Worm (Caenorhabditis elegans) whole organism, early embryonic: ENCODE results near the gene F41C3.1.

Source experiments
- B0310.2 ChIP-seq: sonication (generic microtip); optimal IDR thresholded peaks from 2 replicates; lab custom pipeline; 2016; ENCODE audit warnings: mild to moderate bottlenecking, missing genetic modification characterization, missing compliant biosample characterization
- F13C5.2 ChIP-seq: sonication (generic microtip); optimal IDR thresholded peaks from 2 replicates; lab custom pipeline; 2017; ENCODE audit warnings: mild to moderate bottlenecking, missing genetic modification characterization, inconsistent platforms, missing compliant biosample characterization
- ama-1 ChIP-seq: fragments of 150-350 bp; optimal IDR thresholded peaks from 2 replicates; lab custom pipeline; 2014
- flt-1 ChIP-seq: fragments of 200-800 bp; sonication (Bioruptor generic); IDR thresholded peaks from 2 replicates; pipeline ENCODE4 v1.3.6; 2022; ENCODE audit warnings: missing genetic modification characterization, missing compliant biosample characterization
- hmbx-1 ChIP-seq: sonication (generic microtip); optimal IDR thresholded peaks from 2 replicates; lab custom pipeline; 2016; ENCODE audit warnings: mild to moderate bottlenecking, missing genetic modification characterization, missing compliant biosample characterization
- pes-1 ChIP-seq: fragments of 200-800 bp; sonication (Bioruptor generic); IDR thresholded peaks from 2 replicates; pipeline ENCODE4 v1.3.6; 2022; ENCODE audit warnings: missing genetic modification reagents, missing genetic modification characterization, missing compliant biosample characterization

DNA sequence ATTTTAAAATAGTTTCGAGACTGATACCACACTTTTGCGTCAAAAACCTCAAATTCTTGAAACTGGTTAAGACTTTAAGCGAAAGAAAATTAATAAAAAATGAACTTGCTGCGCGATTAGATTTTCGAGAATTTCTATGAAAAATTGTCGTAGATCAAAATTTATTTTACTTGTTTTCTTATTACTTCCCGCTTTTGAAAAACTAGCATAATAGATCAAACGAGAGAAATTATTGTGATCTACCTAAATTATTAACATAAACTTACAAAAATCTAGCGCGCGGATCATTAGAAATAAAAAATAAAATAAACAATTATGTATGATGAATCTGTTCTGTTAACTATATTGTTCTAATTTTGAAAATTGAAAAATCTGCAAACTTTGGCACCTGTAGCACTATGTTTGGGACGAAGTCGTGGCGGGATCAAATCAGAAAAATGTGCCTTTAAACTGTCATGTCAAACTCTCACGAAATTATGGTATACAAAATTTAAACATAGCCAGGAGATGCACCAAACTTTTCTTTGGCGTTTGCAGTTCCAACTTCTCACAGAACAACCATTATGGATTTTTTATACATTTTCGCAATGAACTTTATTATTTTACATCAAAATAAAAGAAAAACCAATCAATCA lies 25.2 kb upstream of the F41C3.1 start:
- TF ChIP-seq B0310.2 (tag; lab: Kevin White, UChicago) (no peak), pes-1 (GFP tag; lab: Robert Waterston, UW) (no peak), ama-1 (no peak), flt-1 (GFP tag; lab: Robert Waterston, UW) (no peak), hmbx-1 (tag; lab: Kevin White, UChicago) (no peak), F13C5.2 (tag; lab: Kevin White, UChicago) (no peak)
